Fruit fly (Drosophila melanogaster) whole organism, prepupa: ENCODE data around the gene CG17637.

Source experiments
- Blimp-1 ChIP-seq: fragments of 200-800 bp; sonication (Bioruptor generic); optimal IDR thresholded peaks from 3 replicates; lab custom pipeline; 2017; ENCODE audit warnings: missing biosample characterization, missing genetic modification characterization, mild to moderate bottlenecking, moderate library complexity, missing genetic modification reagents
- CG3919 ChIP-seq: fragments of 200-800 bp; sonication (Bioruptor generic); optimal IDR thresholded peaks from 3 replicates; lab custom pipeline; 2016; ENCODE audit warnings: missing biosample characterization, missing genetic modification characterization
- Smox ChIP-seq: fragments of 200-800 bp; sonication (Bioruptor generic); optimal IDR thresholded peaks from 3 replicates; lab custom pipeline; 2016; ENCODE audit warnings: missing biosample characterization, missing genetic modification characterization
- Sox14 ChIP-seq: fragments of 200-800 bp; sonication (Bioruptor generic); optimal IDR thresholded peaks from 3 replicates; lab custom pipeline; 2016; ENCODE audit warnings: missing biosample characterization, missing genetic modification characterization
- pdm3 ChIP-seq: fragments of 200-800 bp; sonication (Bioruptor generic); optimal IDR thresholded peaks from 3 replicates; lab custom pipeline; 2016; ENCODE audit warnings: missing biosample characterization, missing genetic modification characterization
- spab ChIP-seq: fragments of 200-800 bp; sonication (Bioruptor generic); optimal IDR thresholded peaks from 2 replicates; lab custom pipeline; 2017; ENCODE audit warnings: missing biosample characterization, mild to moderate bottlenecking, missing genetic modification characterization, missing genetic modification reagents

- no peak for TF ChIP-seq Blimp-1 (GFP tag; lab: Kevin White, UChicago)
- no peak for TF ChIP-seq spab
- TF ChIP-seq CG3919, result no peak
- no peak for TF ChIP-seq pdm3 (GFP tag; lab: Kevin White, UChicago)
- no peak for TF ChIP-seq Sox14
- no peak for TF ChIP-seq Smox
Measured at dm6 chr3L:20491525-20492132, 12.4 kb upstream of the CG17637 start, which contains the start of gene ND-39.
